Fruit fly (Drosophila melanogaster) whole organism, embryonic: ENCODE data around the gene Cyt-c1.

ENCODE experiments used
- Aef1 ChIP-seq: fragments of 200-800 bp; sonication (Bioruptor generic); IDR thresholded peaks from 3 replicates; pipeline ENCODE4 v1.3.6; 2022; ENCODE audit warnings: missing biosample characterization, missing genetic modification characterization
- Atf-2 ChIP-seq: fragments of 200-800 bp; sonication (Bioruptor generic); optimal IDR thresholded peaks from 2 replicates; lab custom pipeline; 2016; ENCODE audit warnings: missing biosample characterization, missing genetic modification characterization
- CG10209 ChIP-seq: fragments of 200-800 bp; sonication (Bioruptor generic); optimal IDR thresholded peaks from 3 replicates; lab custom pipeline; 2017; ENCODE audit warnings: missing biosample characterization, mild to moderate bottlenecking, missing genetic modification characterization, missing genetic modification reagents
- CG10654 ChIP-seq: fragments of 200-800 bp; sonication (Bioruptor generic); optimal IDR thresholded peaks from 2 replicates; lab custom pipeline; 2016; ENCODE audit warnings: missing biosample characterization, missing genetic modification characterization
- CG14965 ChIP-seq: fragments of 200-800 bp; sonication (Bioruptor generic); optimal IDR thresholded peaks from 2 replicates; lab custom pipeline; 2016; ENCODE audit warnings: missing biosample characterization, missing genetic modification characterization, borderline replicate concordance
- CG1602 ChIP-seq: fragments of 200-800 bp; sonication (Bioruptor generic); optimal IDR thresholded peaks from 3 replicates; lab custom pipeline; 2016; ENCODE audit warnings: missing biosample characterization, missing genetic modification characterization
- CG17385 ChIP-seq: fragments of 200-800 bp; sonication (Bioruptor generic); optimal IDR thresholded peaks from 3 replicates; lab custom pipeline; 2018; ENCODE audit warnings: missing biosample characterization, mild to moderate bottlenecking, missing genetic modification characterization
- CG1792 ChIP-seq: fragments of 200-800 bp; sonication (Bioruptor generic); optimal IDR thresholded peaks from 2 replicates; lab custom pipeline; 2016; ENCODE audit warnings: missing biosample characterization, missing genetic modification characterization
- CG31365 ChIP-seq: fragments of 200-800 bp; sonication (Bioruptor generic); optimal IDR thresholded peaks from 2 replicates; lab custom pipeline; 2018; ENCODE audit warnings: missing biosample characterization, mild to moderate bottlenecking, missing genetic modification characterization
- CG31441 ChIP-seq: fragments of 200-800 bp; sonication (Bioruptor generic); IDR thresholded peaks from 2 replicates; pipeline ENCODE4 v1.3.6; 2022; ENCODE audit warnings: missing biosample characterization, missing genetic modification characterization
- CG33557 ChIP-seq: fragments of 200-800 bp; sonication (Bioruptor generic); optimal IDR thresholded peaks from 2 replicates; lab custom pipeline; 2019; ENCODE audit warnings: missing biosample characterization, mild to moderate bottlenecking, missing genetic modification characterization, moderate library complexity
- CG4854 ChIP-seq: fragments of 200-800 bp; sonication (Bioruptor generic); optimal IDR thresholded peaks from 2 replicates; lab custom pipeline; 2016; ENCODE audit warnings: missing biosample characterization, missing genetic modification characterization, inconsistent platforms
- CG5245 ChIP-seq: fragments of 200-800 bp; sonication (Bioruptor generic); optimal IDR thresholded peaks from 3 replicates; lab custom pipeline; 2016; ENCODE audit warnings: missing biosample characterization, missing genetic modification characterization
- CG6272 ChIP-seq: fragments of 200-800 bp; sonication (Bioruptor generic); IDR thresholded peaks from 2 replicates; pipeline ENCODE4 v1.3.6; 2022; ENCODE audit warnings: missing biosample characterization, missing genetic modification characterization
- CG7786 ChIP-seq: fragments of 200-800 bp; sonication (Bioruptor generic); optimal IDR thresholded peaks from 2 replicates; lab custom pipeline; 2016; ENCODE audit warnings: missing biosample characterization, missing genetic modification characterization
- CG7928 ChIP-seq: fragments of 200-800 bp; sonication (Bioruptor generic); optimal IDR thresholded peaks from 2 replicates; lab custom pipeline; 2017; ENCODE audit warnings: missing biosample characterization, mild to moderate bottlenecking, missing genetic modification characterization
- CG8089 ChIP-seq: fragments of 200-800 bp; sonication (Bioruptor generic); optimal IDR thresholded peaks from 3 replicates; lab custom pipeline; 2016; ENCODE audit warnings: missing biosample characterization, missing genetic modification characterization
- CG8924 ChIP-seq: fragments of 200-800 bp; optimal IDR thresholded peaks from 3 replicates; lab custom pipeline; 2019; ENCODE audit warnings: missing biosample characterization, mild to moderate bottlenecking, missing genetic modification characterization, moderate library complexity
- Dad ChIP-seq: fragments of 200-800 bp; sonication (Bioruptor generic); optimal IDR thresholded peaks from 3 replicates; lab custom pipeline; 2016; ENCODE audit warnings: missing biosample characterization, missing genetic modification characterization
- Deaf1 ChIP-seq: fragments of 200-800 bp; optimal IDR thresholded peaks from 3 replicates; lab custom pipeline; 2019; ENCODE audit warnings: missing biosample characterization, mild to moderate bottlenecking, missing genetic modification characterization, moderate library complexity
- ERR ChIP-seq: fragments of 200-800 bp; sonication (Bioruptor generic); optimal IDR thresholded peaks from 2 replicates; lab custom pipeline; 2016; ENCODE audit warnings: missing biosample characterization, missing genetic modification characterization
- Ets65A ChIP-seq: fragments of 200-800 bp; sonication (Bioruptor generic); peaks from one replicate; lab custom pipeline; 2016; ENCODE audit warnings: missing biosample characterization, missing genetic modification characterization
- H2.0 ChIP-seq: fragments of 200-800 bp; sonication (Bioruptor generic); IDR thresholded peaks from 2 replicates; pipeline ENCODE4 v1.3.6; 2022; ENCODE audit warnings: missing biosample characterization, missing genetic modification characterization
- HLH3B ChIP-seq: fragments of 200-800 bp; sonication (Bioruptor generic); IDR thresholded peaks from 2 replicates; pipeline ENCODE4 v1.3.6; 2022; ENCODE audit warnings: missing biosample characterization, missing genetic modification characterization
- Hmr ChIP-seq: fragments of 200-800 bp; sonication (Bioruptor generic); optimal IDR thresholded peaks from 3 replicates; lab custom pipeline; 2017; ENCODE audit warnings: mild to moderate bottlenecking, missing biosample characterization, missing genetic modification reagents, missing genetic modification characterization
- Lpt ChIP-seq: fragments of >200 bp; optimal IDR thresholded peaks from 2 replicates; lab custom pipeline; 2018; ENCODE audit warnings: missing biosample characterization, missing genetic modification characterization
- MBD-R2 ChIP-seq: fragments of 200-800 bp; sonication (Bioruptor generic); IDR thresholded peaks from 2 replicates; pipeline ENCODE4 v1.3.6; 2022; ENCODE audit warnings: missing biosample characterization, missing genetic modification characterization
- Neu2 ChIP-seq: fragments of 200-800 bp; sonication (Bioruptor generic); optimal IDR thresholded peaks from 3 replicates; lab custom pipeline; 2016; ENCODE audit warnings: missing biosample characterization, missing genetic modification characterization, borderline replicate concordance
- NfI ChIP-seq: fragments of 200-800 bp; sonication (Bioruptor generic); optimal IDR thresholded peaks from 3 replicates; lab custom pipeline; 2018; ENCODE audit warnings: missing biosample characterization, mild to moderate bottlenecking, missing genetic modification characterization, moderate library complexity
- Sin3A ChIP-seq: fragments of >200 bp; optimal IDR thresholded peaks from 2 replicates; lab custom pipeline; 2018
- Six4 ChIP-seq: fragments of 200-800 bp; sonication (Bioruptor generic); optimal IDR thresholded peaks from 2 replicates; lab custom pipeline; 2016; ENCODE audit warnings: missing biosample characterization, missing genetic modification characterization
- Spps ChIP-seq: fragments of 200-800 bp; sonication (Bioruptor generic); optimal IDR thresholded peaks from 2 replicates; lab custom pipeline; 2018; ENCODE audit warnings: missing biosample characterization, mild to moderate bottlenecking, missing genetic modification characterization
- Taf1 ChIP-seq: fragments of 200-800 bp; sonication (Bioruptor generic); IDR thresholded peaks from 2 replicates; pipeline ENCODE4 v1.3.6; 2022; ENCODE audit warnings: missing biosample characterization, missing genetic modification characterization
- Tbp ChIP-seq: fragments of >200 bp; optimal IDR thresholded peaks from 2 replicates; lab custom pipeline; 2018; ENCODE audit warnings: missing biosample characterization, missing genetic modification characterization
- Xbp1 ChIP-seq: fragments of 200-800 bp; sonication (Bioruptor generic); optimal IDR thresholded peaks from 3 replicates; lab custom pipeline; 2016; ENCODE audit warnings: missing biosample characterization, mild to moderate bottlenecking, missing genetic modification characterization
- ac ChIP-seq: fragments of 200-800 bp; sonication (Bioruptor generic); optimal IDR thresholded peaks from 3 replicates; lab custom pipeline; 2017; ENCODE audit warnings: missing biosample characterization, mild to moderate bottlenecking, missing genetic modification characterization
- al ChIP-seq: fragments of 200-800 bp; sonication (Bioruptor generic); IDR thresholded peaks from 2 replicates; pipeline ENCODE4 v1.3.6; 2022; ENCODE audit warnings: missing biosample characterization, missing genetic modification characterization
- bsh ChIP-seq, 2 experiments: fragments of 200-800 bp; sonication (Bioruptor generic); optimal IDR thresholded peaks; 2 replicates each; lab custom pipeline; 2017 to 2018; ENCODE audit warnings: mild to moderate bottlenecking in 2 of 2, missing biosample characterization in 2 of 2, missing genetic modification characterization in 2 of 2, moderate library complexity in 1 of 2
- chm ChIP-seq: fragments of 200-800 bp; sonication (Bioruptor generic); IDR thresholded peaks from 2 replicates; pipeline ENCODE4 v1.3.6; 2022; ENCODE audit warnings: missing biosample characterization, missing genetic modification characterization
- en ChIP-seq: fragments of 200-800 bp; sonication (Bioruptor generic); optimal IDR thresholded peaks from 2 replicates; lab custom pipeline; 2016; ENCODE audit warnings: missing biosample characterization, missing genetic modification characterization
- grau ChIP-seq: fragments of 200-800 bp; optimal IDR thresholded peaks from 3 replicates; lab custom pipeline; 2019; ENCODE audit warnings: missing biosample characterization, mild to moderate bottlenecking, missing genetic modification characterization, moderate library complexity
- ham ChIP-seq: fragments of 200-800 bp; sonication (Bioruptor generic); IDR thresholded peaks from 2 replicates; pipeline ENCODE4 v1.3.6; 2022; ENCODE audit warnings: missing biosample characterization, missing genetic modification characterization
- inv ChIP-seq: fragments of 200-800 bp; sonication (Bioruptor generic); IDR thresholded peaks from 2 replicates; pipeline ENCODE4 v1.3.6; 2022; ENCODE audit warnings: missing biosample characterization, missing genetic modification characterization; ENCODE audit not compliant: partially characterized antibody
- oc ChIP-seq: fragments of 200-800 bp; sonication (Bioruptor generic); optimal IDR thresholded peaks from 2 replicates; lab custom pipeline; 2018; ENCODE audit warnings: missing biosample characterization, mild to moderate bottlenecking, missing genetic modification characterization, moderate library complexity
- odd ChIP-seq: fragments of 200-800 bp; sonication (Bioruptor generic); optimal IDR thresholded peaks from 2 replicates; lab custom pipeline; 2017; ENCODE audit warnings: missing biosample characterization, mild to moderate bottlenecking, missing genetic modification characterization
- otp ChIP-seq: fragments of 200-800 bp; sonication (Bioruptor generic); IDR thresholded peaks from 3 replicates; pipeline ENCODE4, ENCODE4 v1.3.6; 2022; ENCODE audit warnings: missing biosample characterization, missing genetic modification characterization
- prd ChIP-seq, 3 experiments: fragments of >200 bp in 2 of 3; fragments of 200-800 bp in 1 of 3; sonication (Bioruptor generic) in 1 of 3; optimal IDR thresholded peaks in 2 of 3; IDR thresholded peaks in 1 of 3; 2 replicates in 2 of 3; 3 replicates in 1 of 3; pipeline versions ENCODE4 v1.3.6 to Lab custom; 2017 to 2022; ENCODE audit warnings: missing biosample characterization in 1 of 3, missing genetic modification characterization in 1 of 3
- run ChIP-seq: fragments of 200-800 bp; sonication (Bioruptor generic); optimal IDR thresholded peaks from 3 replicates; lab custom pipeline; 2018; ENCODE audit warnings: missing biosample characterization, mild to moderate bottlenecking, missing genetic modification characterization
- so ChIP-seq: fragments of 200-800 bp; sonication (Bioruptor generic); IDR thresholded peaks from 3 replicates; pipeline ENCODE4 v1.3.6; 2022; ENCODE audit warnings: missing biosample characterization, missing genetic modification characterization
- unpg ChIP-seq: fragments of 200-800 bp; sonication (Bioruptor generic); optimal IDR thresholded peaks from 3 replicates; lab custom pipeline; 2018; ENCODE audit warnings: missing biosample characterization, mild to moderate bottlenecking, missing genetic modification characterization, moderate library complexity
- vvl ChIP-seq: fragments of 200-800 bp; sonication (Bioruptor generic); IDR thresholded peaks from 2 replicates; pipeline ENCODE4 v1.3.6; 2022; ENCODE audit warnings: missing biosample characterization, missing genetic modification characterization

Gene Cyt-c1

DNA sequence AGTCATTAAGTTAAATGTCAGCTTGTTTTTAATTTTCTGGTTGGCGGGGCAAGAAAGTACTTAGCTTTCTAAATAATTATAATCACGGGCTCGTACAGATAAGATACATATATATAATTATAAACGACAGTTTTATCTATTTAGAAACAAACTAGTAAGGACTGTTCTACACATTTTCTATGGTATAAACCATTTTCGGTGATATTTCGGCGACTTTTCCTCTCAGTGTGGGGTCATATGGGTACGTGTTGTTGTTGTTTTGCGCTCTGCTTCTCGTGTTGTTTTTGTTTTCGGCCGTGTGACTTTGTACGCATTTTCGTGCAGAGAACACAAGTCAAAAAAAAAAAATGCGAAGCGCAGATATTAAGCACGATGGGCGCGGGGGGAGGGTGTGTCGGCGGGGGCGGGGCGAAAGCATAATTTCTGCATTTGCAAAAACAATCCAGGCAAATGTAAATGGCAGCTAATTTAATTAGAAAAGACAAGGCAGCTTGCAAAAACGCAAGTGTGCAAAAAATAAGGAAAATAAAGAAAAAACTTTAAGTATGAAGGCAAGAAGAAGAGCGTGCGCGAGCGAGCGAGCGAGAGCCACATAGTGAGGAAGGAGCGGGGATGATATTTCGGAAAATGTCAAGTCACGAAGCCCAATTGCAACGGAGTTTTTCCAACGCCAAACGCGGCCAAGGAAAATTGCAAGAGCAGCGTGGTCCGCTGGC lies 5.3 kb downstream of the Cyt-c1 start (continued):
- TF ChIP-seq CG31365 (no peak), Tbp (no peak), CG1792 (GFP tag; lab: Kevin White, UChicago) (no peak), so (no peak), CG6272 (GFP tag; lab: Robert Waterston, UW) (no peak), Hmr (GFP tag; lab: Kevin White, UChicago) (no peak), H2.0 (no peak), Ets65A (peak; percentile 71), odd (GFP tag; lab: Kevin White, UChicago) (peak; percentile 16), Neu2 (GFP tag; lab: Kevin White, UChicago) (no peak), al (GFP tag; lab: Robert Waterston, UW) (no peak), oc (tag; lab: Kevin White, UChicago) (no peak), otp (GFP tag; lab: Robert Waterston, UW) (no peak), prd (optimal IDR thresholded peaks at IDR 0.05; lab: Kevin White, UChicago) (no peak), prd (GFP tag; IDR thresholded peaks at IDR 0.05; lab: Robert Waterston, UW) (no peak), CG10209 (GFP tag; lab: Kevin White, UChicago) (peak; percentile 49), CG4854 (GFP tag; lab: Kevin White, UChicago) (no peak), en (GFP tag; lab: Kevin White, UChicago) (no peak), CG5245 (GFP tag; lab: Kevin White, UChicago) (no peak), ERR (GFP tag; lab: Kevin White, UChicago) (no peak), chm (no peak), CG8924 (tag; lab: Kevin White, UChicago) (peak; percentile 37), CG7928 (GFP tag; lab: Kevin White, UChicago) (no peak), ac (GFP tag; lab: Kevin White, UChicago) (no peak), vvl (GFP tag; lab: Robert Waterston, UW) (no peak), Six4 (GFP tag; lab: Kevin White, UChicago) (no peak), Atf-2 (no peak), unpg (peak; percentile 31), CG17385 (GFP tag; lab: Kevin White, UChicago) (peak; percentile 95), MBD-R2 (peak; percentile 7; the same call in 1 of the 2 replicates), CG7786 (GFP tag; lab: Kevin White, UChicago) (no peak), bsh (GFP tag; optimal IDR thresholded peaks at IDR 0.05; lab: Kevin White, UChicago) (peak; percentile 43 to 48), CG14965 (GFP tag; lab: Kevin White, UChicago) (no peak), ham (no peak), Taf1 (GFP tag; lab: Robert Waterston, UW) (no peak), NfI (peak; percentile 18), run (tag; lab: Kevin White, UChicago) (no peak), Xbp1 (GFP tag; lab: Kevin White, UChicago) (peak; percentile 39), inv (GFP tag; lab: Robert Waterston, UW) (no peak), HLH3B (GFP tag; lab: Robert Waterston, UW) (no peak), Deaf1 (tag; lab: Kevin White, UChicago) (no peak), Lpt (no peak), CG33557 (no peak), CG10654 (GFP tag; lab: Kevin White, UChicago) (no peak), grau (tag; lab: Kevin White, UChicago) (peak; percentile 44), Aef1 (GFP tag; lab: Robert Waterston, UW) (peak; percentile 23; the same call in 1 of the 3 replicates), CG8089 (no peak), Spps (tag; lab: Kevin White, UChicago) (no peak), Dad (GFP tag; lab: Kevin White, UChicago) (no peak), CG31441 (GFP tag; lab: Robert Waterston, UW) (no peak), Sin3A (lab: Kevin White, UChicago) (no peak), CG1602 (GFP tag; lab: Kevin White, UChicago) (peak; percentile 3)
